Fruit fly (Drosophila melanogaster) whole organism, embryonic: ENCODE data around the gene mTerf3.

Experiments
- Abd-B ChIP-seq: fragments of 200-800 bp; sonication (Bioruptor generic); optimal IDR thresholded peaks from 2 replicates; lab custom pipeline; 2018; ENCODE audit warnings: missing biosample characterization, mild to moderate bottlenecking, missing genetic modification characterization, moderate library complexity
- Asciz ChIP-seq: fragments of 200-800 bp; sonication (Bioruptor generic); optimal IDR thresholded peaks from 2 replicates; lab custom pipeline; 2017; ENCODE audit warnings: missing biosample characterization, mild to moderate bottlenecking, missing genetic modification characterization, missing genetic modification reagents
- CG1024 ChIP-seq: fragments of 200-800 bp; sonication (Bioruptor generic); IDR thresholded peaks from 2 replicates; pipeline ENCODE4 v1.3.6; 2022; ENCODE audit warnings: missing biosample characterization, missing genetic modification characterization
- CG11247 ChIP-seq: fragments of 200-800 bp; sonication (Bioruptor generic); IDR thresholded peaks from 2 replicates; pipeline ENCODE4 v1.3.6; 2022; ENCODE audit warnings: missing biosample characterization, missing genetic modification characterization
- CG11723 ChIP-seq: fragments of 200-800 bp; sonication (Bioruptor generic); optimal IDR thresholded peaks from 2 replicates; lab custom pipeline; 2017; ENCODE audit warnings: missing biosample characterization, mild to moderate bottlenecking, missing genetic modification characterization
- CG12219 ChIP-seq: fragments of 200-800 bp; sonication (Bioruptor generic); optimal IDR thresholded peaks from 3 replicates; lab custom pipeline; 2018; ENCODE audit warnings: missing biosample characterization, mild to moderate bottlenecking, missing genetic modification characterization
- CG12659 ChIP-seq: fragments of 200-800 bp; sonication (Bioruptor generic); optimal IDR thresholded peaks from 3 replicates; lab custom pipeline; 2017; ENCODE audit warnings: mild to moderate bottlenecking, missing biosample characterization, missing genetic modification reagents, missing genetic modification characterization
- CG13287 ChIP-seq: fragments of 200-800 bp; sonication (Bioruptor generic); IDR thresholded peaks from 2 replicates; pipeline ENCODE4 v1.3.6; 2022; ENCODE audit warnings: missing biosample characterization, missing genetic modification characterization; ENCODE audit not compliant: partially characterized antibody
- CG13424 ChIP-seq: fragments of 200-800 bp; sonication (Bioruptor generic); optimal IDR thresholded peaks from 2 replicates; lab custom pipeline; 2019; ENCODE audit warnings: missing biosample characterization, mild to moderate bottlenecking, missing genetic modification characterization, moderate library complexity
- CG14014 ChIP-seq: fragments of 200-800 bp; sonication (Bioruptor generic); IDR thresholded peaks from 2 replicates; pipeline ENCODE4 v1.3.6; 2022; ENCODE audit warnings: missing biosample characterization, missing genetic modification characterization
- CG16813 ChIP-seq: fragments of 200-800 bp; sonication (Bioruptor generic); IDR thresholded peaks from 3 replicates; pipeline ENCODE4 v1.3.6; 2022; ENCODE audit warnings: missing biosample characterization, missing genetic modification characterization; ENCODE audit not compliant: partially characterized antibody
- CG18262 ChIP-seq: fragments of 200-800 bp; optimal IDR thresholded peaks from 3 replicates; lab custom pipeline; 2019; ENCODE audit warnings: missing biosample characterization, mild to moderate bottlenecking, missing genetic modification characterization, moderate library complexity
- CG2120 ChIP-seq: fragments of 200-800 bp; sonication (Bioruptor generic); optimal IDR thresholded peaks from 3 replicates; lab custom pipeline; 2016; ENCODE audit warnings: missing biosample characterization, missing genetic modification characterization
- CG3065 ChIP-seq: fragments of 200-800 bp; sonication (Bioruptor generic); optimal IDR thresholded peaks from 2 replicates; lab custom pipeline; 2016; ENCODE audit warnings: missing biosample characterization, missing genetic modification characterization
- CG4404 ChIP-seq: fragments of 200-800 bp; sonication (Bioruptor generic); IDR thresholded peaks from 2 replicates; pipeline ENCODE4 v1.3.6; 2022; ENCODE audit warnings: missing biosample characterization, missing genetic modification characterization
- CG7271 ChIP-seq: fragments of 200-800 bp; sonication (Bioruptor generic); optimal IDR thresholded peaks from 2 replicates; lab custom pipeline; 2018; ENCODE audit warnings: missing biosample characterization, mild to moderate bottlenecking, missing genetic modification characterization, moderate library complexity
- CG7357 ChIP-seq: fragments of 200-800 bp; sonication (Bioruptor generic); IDR thresholded peaks from 3 replicates; pipeline ENCODE4 v1.3.6; 2022; ENCODE audit warnings: missing biosample characterization, missing genetic modification characterization
- CG7745 ChIP-seq: fragments of 200-800 bp; sonication (Bioruptor generic); optimal IDR thresholded peaks from 2 replicates; lab custom pipeline; 2018; ENCODE audit warnings: missing biosample characterization, mild to moderate bottlenecking, missing genetic modification characterization, moderate library complexity
- CG8089 ChIP-seq: fragments of 200-800 bp; sonication (Bioruptor generic); optimal IDR thresholded peaks from 3 replicates; lab custom pipeline; 2016; ENCODE audit warnings: missing biosample characterization, missing genetic modification characterization
- CG9876 ChIP-seq: fragments of 200-800 bp; sonication (Bioruptor generic); optimal IDR thresholded peaks from 2 replicates; lab custom pipeline; 2016; ENCODE audit warnings: missing biosample characterization, missing genetic modification characterization
- D ChIP-seq, 2 experiments: fragments of 200-800 bp in 1 of 2; fragments of >200 bp in 1 of 2; sonication (Bioruptor generic) in 1 of 2; optimal IDR thresholded peaks; 2 replicates in 1 of 2; 3 replicates in 1 of 2; lab custom pipeline; 2017; ENCODE audit warnings: mild to moderate bottlenecking in 1 of 2, missing biosample characterization in 1 of 2, missing genetic modification characterization in 1 of 2, missing genetic modification reagents in 1 of 2
- E2f1 ChIP-seq: fragments of 200-800 bp; sonication (Bioruptor generic); IDR thresholded peaks from 2 replicates; pipeline ENCODE4 v1.3.6; 2022; ENCODE audit warnings: missing biosample characterization, missing genetic modification characterization
- Ets97D ChIP-seq: fragments of 200-800 bp; sonication (Bioruptor generic); optimal IDR thresholded peaks from 3 replicates; lab custom pipeline; 2016; ENCODE audit warnings: missing biosample characterization, missing genetic modification characterization
- GATAe ChIP-seq: fragments of 200-800 bp; sonication (Bioruptor generic); conservative IDR thresholded peaks from 2 replicates; pipeline ENCODE4 v1.3.6; 2022; ENCODE audit warnings: missing biosample characterization, missing genetic modification characterization
- Gsc ChIP-seq: fragments of 200-800 bp; sonication (Bioruptor generic); IDR thresholded peaks from 2 replicates; pipeline ENCODE4 v1.3.6; 2022; ENCODE audit warnings: missing biosample characterization, missing genetic modification characterization
- H2.0 ChIP-seq: fragments of 200-800 bp; sonication (Bioruptor generic); IDR thresholded peaks from 2 replicates; pipeline ENCODE4 v1.3.6; 2022; ENCODE audit warnings: missing biosample characterization, missing genetic modification characterization
- Hey ChIP-seq: fragments of 200-800 bp; sonication (Bioruptor generic); optimal IDR thresholded peaks from 3 replicates; lab custom pipeline; 2018; ENCODE audit warnings: missing biosample characterization, mild to moderate bottlenecking, missing genetic modification characterization
- Hsf ChIP-seq: fragments of 200-800 bp; sonication (Bioruptor generic); optimal IDR thresholded peaks from 3 replicates; lab custom pipeline; 2016; ENCODE audit warnings: missing biosample characterization, missing genetic modification characterization
- MESR4 ChIP-seq: fragments of 200-800 bp; sonication (Bioruptor generic); optimal IDR thresholded peaks from 2 replicates; lab custom pipeline; 2018; ENCODE audit warnings: missing biosample characterization, mild to moderate bottlenecking, missing genetic modification characterization, moderate library complexity
- Med ChIP-seq: fragments of 200-800 bp; sonication (Bioruptor generic); peaks from one replicate; lab custom pipeline; 2016; ENCODE audit warnings: missing biosample characterization, missing genetic modification characterization, mild to moderate bottlenecking, inconsistent platforms, moderate library complexity
- Myb ChIP-seq: fragments of 200-800 bp; sonication (Bioruptor generic); optimal IDR thresholded peaks from 2 replicates; lab custom pipeline; 2016; ENCODE audit warnings: missing biosample characterization, missing genetic modification characterization
- NFAT ChIP-seq: fragments of 200-800 bp; sonication (Bioruptor generic); IDR thresholded peaks from 2 replicates; pipeline ENCODE4 v1.3.6; 2022; ENCODE audit warnings: missing biosample characterization, missing genetic modification characterization
- Scr ChIP-seq: fragments of 200-800 bp; sonication (Bioruptor generic); IDR thresholded peaks from 2 replicates; pipeline ENCODE4 v1.3.6; 2022; ENCODE audit warnings: missing biosample characterization, missing genetic modification characterization; ENCODE audit not compliant: partially characterized antibody
- Sox100B ChIP-seq: fragments of 200-800 bp; sonication (Bioruptor generic); optimal IDR thresholded peaks from 3 replicates; lab custom pipeline; 2018; ENCODE audit warnings: missing biosample characterization, mild to moderate bottlenecking, missing genetic modification characterization
- Xrp1 ChIP-seq: fragments of 200-800 bp; sonication (Bioruptor generic); IDR thresholded peaks from 2 replicates; pipeline ENCODE4 v1.3.6; 2022; ENCODE audit warnings: missing biosample characterization, missing genetic modification characterization
- az2 ChIP-seq: fragments of 200-800 bp; sonication (Bioruptor generic); optimal IDR thresholded peaks from 3 replicates; lab custom pipeline; 2016; ENCODE audit warnings: missing biosample characterization, missing genetic modification characterization
- bowl ChIP-seq: fragments of 200-800 bp; sonication (Bioruptor generic); IDR thresholded peaks from 2 replicates; pipeline ENCODE4 v1.3.6; 2022; ENCODE audit warnings: missing biosample characterization, missing genetic modification characterization
- chn ChIP-seq: fragments of 200-800 bp; sonication (Bioruptor generic); optimal IDR thresholded peaks from 2 replicates; lab custom pipeline; 2016; ENCODE audit warnings: missing biosample characterization, missing genetic modification characterization
- disco-r ChIP-seq: fragments of 200-800 bp; sonication (Bioruptor generic); optimal IDR thresholded peaks from 2 replicates; lab custom pipeline; 2016; ENCODE audit warnings: missing biosample characterization, missing genetic modification characterization
- gcm ChIP-seq: fragments of 200-800 bp; sonication (Bioruptor generic); optimal IDR thresholded peaks from 2 replicates; lab custom pipeline; 2019; ENCODE audit warnings: missing biosample characterization, mild to moderate bottlenecking, missing genetic modification characterization, moderate library complexity
- h ChIP-seq: fragments of >200 bp; optimal IDR thresholded peaks from 2 replicates; lab custom pipeline; 2017
- pfk ChIP-seq: fragments of 200-800 bp; sonication (Bioruptor generic); optimal IDR thresholded peaks from 2 replicates; lab custom pipeline; 2018; ENCODE audit warnings: missing biosample characterization, mild to moderate bottlenecking, missing genetic modification characterization, moderate library complexity
- pzg ChIP-seq: fragments of 200-800 bp; sonication (Bioruptor generic); optimal IDR thresholded peaks from 3 replicates; lab custom pipeline; 2018; ENCODE audit warnings: missing biosample characterization, mild to moderate bottlenecking, missing genetic modification characterization, moderate library complexity
- rib ChIP-seq: fragments of 200-800 bp; sonication (Bioruptor generic); IDR thresholded peaks from 2 replicates; pipeline ENCODE4 v1.3.6; 2022; ENCODE audit warnings: missing biosample characterization, missing genetic modification characterization
- salm ChIP-seq: fragments of 200-800 bp; sonication (Bioruptor generic); optimal IDR thresholded peaks from 2 replicates; lab custom pipeline; 2018; ENCODE audit warnings: missing biosample characterization, mild to moderate bottlenecking, missing genetic modification characterization
- schlank ChIP-seq: fragments of 200-800 bp; sonication (Bioruptor generic); optimal IDR thresholded peaks from 2 replicates; lab custom pipeline; 2018; ENCODE audit warnings: missing biosample characterization, mild to moderate bottlenecking, missing genetic modification characterization
- seq ChIP-seq: fragments of 200-800 bp; sonication (Bioruptor generic); IDR thresholded peaks from 2 replicates; pipeline ENCODE4 v1.3.6; 2022; ENCODE audit warnings: missing biosample characterization, missing genetic modification characterization
- ttk ChIP-seq: fragments of 200-800 bp; sonication (Bioruptor generic); IDR thresholded peaks from 2 replicates; pipeline ENCODE4 v2.1.2; 2022; ENCODE audit warnings: missing biosample characterization, missing genetic modification characterization
- unc-4 ChIP-seq: fragments of 200-800 bp; sonication (Bioruptor generic); IDR thresholded peaks from 2 replicates; pipeline ENCODE4 v1.3.6; 2022; ENCODE audit warnings: missing biosample characterization, missing genetic modification characterization; ENCODE audit not compliant: partially characterized antibody
- zf30C ChIP-seq: fragments of 200-800 bp; sonication (Bioruptor generic); optimal IDR thresholded peaks from 3 replicates; lab custom pipeline; 2018; ENCODE audit warnings: missing biosample characterization, mild to moderate bottlenecking, missing genetic modification characterization

Gene mTerf3

dm6 chr3L:20508136-20508635 is 12.4 kb downstream of the mTerf3 start (continued):
- peak; percentile 95 for TF ChIP-seq CG14014 (GFP tag; lab: Robert Waterston, UW)
- TF ChIP-seq gcm (GFP tag; lab: Kevin White, UChicago) = peak; percentile 68
- peak; percentile 94 for TF ChIP-seq Hsf (GFP tag; lab: Kevin White, UChicago)
- TF ChIP-seq Scr (GFP tag; lab: Robert Waterston, UW) = peak; percentile 52
- 0 out of 2 replicates have a peak, but pooled peaks have one; percentile 21 for TF ChIP-seq CG13287 (GFP tag; lab: Robert Waterston, UW)
- TF ChIP-seq D (optimal IDR thresholded peaks at IDR 0.05; lab: Kevin White, UChicago) = no peak
- TF ChIP-seq D (GFP tag; optimal IDR thresholded peaks at IDR 0.05; lab: Kevin White, UChicago) = peak; percentile 84
- TF ChIP-seq chn (GFP tag; lab: Kevin White, UChicago) = peak; percentile 91
- peak; percentile 89 for TF ChIP-seq CG7357 (GFP tag; lab: Robert Waterston, UW)
- TF ChIP-seq bowl = peak; percentile 49; the same call in 1 of the 2 replicates
- peak; percentile 83 for TF ChIP-seq CG12219 (GFP tag; lab: Kevin White, UChicago)
- TF ChIP-seq CG11247 = peak; percentile 94
- TF ChIP-seq disco-r (GFP tag; lab: Kevin White, UChicago) = peak; percentile 84
- TF ChIP-seq h = no peak
- peak; percentile 88 for TF ChIP-seq GATAe (GFP tag; lab: Robert Waterston, UW)
- TF ChIP-seq CG1024 (GFP tag; lab: Robert Waterston, UW) = peak; percentile 67
- TF ChIP-seq Med (GFP tag; lab: Kevin White, UChicago) = peak; percentile 99
- TF ChIP-seq Sox100B = peak; percentile 88
- TF ChIP-seq E2f1 (GFP tag; lab: Robert Waterston, UW) = peak; percentile 91
- peak; percentile 14 for TF ChIP-seq MESR4
- peak; percentile 91 for TF ChIP-seq seq (GFP tag; lab: Robert Waterston, UW)
- TF ChIP-seq CG11723 (GFP tag; lab: Kevin White, UChicago) = peak; percentile 82
- TF ChIP-seq Hey = peak; percentile 78
- TF ChIP-seq salm (tag; lab: Kevin White, UChicago) = peak; percentile 76
- no peak for TF ChIP-seq zf30C (GFP tag; lab: Kevin White, UChicago)
- peak; percentile 94 for TF ChIP-seq Xrp1 (GFP tag; lab: Robert Waterston, UW)
- TF ChIP-seq Abd-B (GFP tag; lab: Kevin White, UChicago) = peak; percentile 96
- TF ChIP-seq az2 (GFP tag; lab: Kevin White, UChicago) = peak; percentile 91
- TF ChIP-seq CG8089 (GFP tag; lab: Kevin White, UChicago) = peak; percentile 78
- TF ChIP-seq Asciz = peak; percentile 81
- TF ChIP-seq rib (GFP tag; lab: Robert Waterston, UW) = peak; percentile 92
- peak; percentile 87 for TF ChIP-seq CG9876 (GFP tag; lab: Kevin White, UChicago)
- peak; percentile 90 for TF ChIP-seq CG13424 (tag; lab: Kevin White, UChicago)
- peak; percentile 89; the same call in 1 of the 2 replicates for TF ChIP-seq ttk (GFP tag; lab: Robert Waterston, UW)
- peak; percentile 95 for TF ChIP-seq CG12659 (GFP tag; lab: Kevin White, UChicago)
- no peak for TF ChIP-seq Gsc (GFP tag; lab: Robert Waterston, UW)
- peak; percentile 93 for TF ChIP-seq schlank
- peak; percentile 85 for TF ChIP-seq CG18262
- TF ChIP-seq CG7745 = no peak
- peak; percentile 79 for TF ChIP-seq Myb (GFP tag; lab: Kevin White, UChicago)
- peak; percentile 72 for TF ChIP-seq CG16813 (GFP tag; lab: Robert Waterston, UW)
- peak; percentile 73 for TF ChIP-seq CG3065 (GFP tag; lab: Kevin White, UChicago)
- TF ChIP-seq CG2120 (GFP tag; lab: Kevin White, UChicago) = peak; percentile 99
- TF ChIP-seq Ets97D (GFP tag; lab: Kevin White, UChicago) = peak; percentile 51
- TF ChIP-seq unc-4 = peak; percentile 39; the same call in 1 of the 2 replicates
- peak; percentile 98 for TF ChIP-seq NFAT (GFP tag; lab: Robert Waterston, UW)
- TF ChIP-seq CG7271 = peak; percentile 1
- peak; percentile 25 for TF ChIP-seq pzg (GFP tag; lab: Kevin White, UChicago)
- TF ChIP-seq CG4404 = peak; percentile 96
- TF ChIP-seq H2.0 (GFP tag; lab: Robert Waterston, UW) = peak; percentile 90
- TF ChIP-seq pfk (GFP tag; lab: Kevin White, UChicago) = peak; percentile 38
